Fruit fly (Drosophila melanogaster) Kc167 (cell line): ENCODE data around the gene QIL1.

Experiments
- Myc ChIP-seq: fragments of >200 bp; optimal IDR thresholded peaks from 2 replicates; lab custom pipeline; 2017; ENCODE audit warnings: missing external identifiers
- Sin3A ChIP-seq: fragments of >200 bp; optimal IDR thresholded peaks from 2 replicates; lab custom pipeline; 2018; ENCODE audit warnings: missing external identifiers
- h ChIP-seq: fragments of >200 bp; optimal IDR thresholded peaks from 3 replicates; lab custom pipeline; 2018; ENCODE audit warnings: missing external identifiers
- insv ChIP-seq: fragments of >200 bp; optimal IDR thresholded peaks from 3 replicates; lab custom pipeline; 2018; ENCODE audit warnings: missing external identifiers
- psq ChIP-seq: fragments of >200 bp; optimal IDR thresholded peaks from 2 replicates; lab custom pipeline; 2017; ENCODE audit warnings: missing external identifiers
- ttk ChIP-seq: sonication (Bioruptor generic); optimal IDR thresholded peaks from 2 replicates; lab custom pipeline; 2017; ENCODE audit warnings: missing external identifiers

QIL1 gene

DNA sequence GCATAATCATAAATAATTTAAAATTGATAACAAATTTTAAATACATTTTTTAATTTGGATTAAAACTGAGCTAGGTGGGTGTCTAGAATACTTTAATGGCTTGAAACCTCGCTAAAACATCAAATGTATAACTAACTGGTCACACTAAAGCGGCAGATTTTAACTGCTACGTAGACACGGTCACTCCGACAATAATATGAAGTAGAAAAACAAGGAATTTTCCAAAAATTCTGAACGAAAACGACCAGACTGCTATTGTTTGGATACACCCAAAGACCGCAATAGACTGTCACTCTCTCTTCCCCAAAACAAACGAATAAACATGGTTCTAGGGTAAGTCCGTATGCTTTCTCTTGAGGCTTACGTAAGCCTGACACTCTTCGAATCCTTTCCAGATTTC is at the start of gene QIL1:
Gene QIL1, plus strand, starts transcription at position 142 of the 400 bp plus-strand sequence.
- TF ChIP-seq h (lab: Kevin White, UChicago) (no peak), Sin3A (lab: Kevin White, UChicago) (no peak), Myc (no peak), ttk (lab: Kevin White, UChicago) (no peak), insv (lab: Kevin White, UChicago) (no peak), psq (lab: Kevin White, UChicago) (no peak)

DNA sequence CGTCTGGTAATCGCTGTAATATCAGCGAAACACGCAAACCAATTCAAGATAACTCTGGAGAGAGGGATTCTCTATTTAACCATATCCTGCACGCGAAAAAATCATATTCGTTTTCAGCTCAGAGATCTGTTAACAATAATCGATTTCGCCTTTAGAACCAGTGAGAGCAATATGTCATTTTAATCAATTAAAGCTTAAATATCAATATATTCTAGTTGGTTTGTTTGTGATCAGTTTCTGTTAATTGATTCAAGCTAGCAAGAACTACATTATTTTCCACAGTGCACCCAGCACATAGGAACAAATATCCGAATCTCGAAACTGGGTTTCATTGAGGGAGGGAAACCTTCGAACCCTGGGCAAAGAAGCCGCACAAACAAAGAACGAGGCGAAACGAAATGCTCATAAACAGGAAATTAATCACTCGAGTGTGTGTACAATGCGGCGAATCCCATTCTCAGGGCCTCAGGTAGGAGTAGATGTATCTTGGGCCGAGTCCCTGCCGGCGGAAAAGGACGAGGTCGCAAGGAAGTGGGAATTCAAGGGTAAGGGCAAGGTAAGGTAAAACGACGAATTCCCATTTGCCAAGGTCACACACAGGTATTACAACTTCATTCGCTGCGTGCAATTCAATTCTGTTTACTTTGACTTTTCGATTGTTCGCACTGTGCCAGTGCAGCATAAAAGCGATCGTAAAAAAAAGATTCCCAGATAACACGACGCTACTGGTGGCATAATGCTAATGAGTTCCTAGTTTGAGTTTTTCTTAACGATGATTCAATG is 49.6 kb upstream of the QIL1 start:
- no peak for TF ChIP-seq Sin3A (lab: Kevin White, UChicago)
- TF ChIP-seq psq (lab: Kevin White, UChicago), result no peak
- TF ChIP-seq h (lab: Kevin White, UChicago), result no peak
- no peak for TF ChIP-seq ttk (lab: Kevin White, UChicago)
- no peak for TF ChIP-seq Myc
- TF ChIP-seq insv (lab: Kevin White, UChicago), result no peak

DNA sequence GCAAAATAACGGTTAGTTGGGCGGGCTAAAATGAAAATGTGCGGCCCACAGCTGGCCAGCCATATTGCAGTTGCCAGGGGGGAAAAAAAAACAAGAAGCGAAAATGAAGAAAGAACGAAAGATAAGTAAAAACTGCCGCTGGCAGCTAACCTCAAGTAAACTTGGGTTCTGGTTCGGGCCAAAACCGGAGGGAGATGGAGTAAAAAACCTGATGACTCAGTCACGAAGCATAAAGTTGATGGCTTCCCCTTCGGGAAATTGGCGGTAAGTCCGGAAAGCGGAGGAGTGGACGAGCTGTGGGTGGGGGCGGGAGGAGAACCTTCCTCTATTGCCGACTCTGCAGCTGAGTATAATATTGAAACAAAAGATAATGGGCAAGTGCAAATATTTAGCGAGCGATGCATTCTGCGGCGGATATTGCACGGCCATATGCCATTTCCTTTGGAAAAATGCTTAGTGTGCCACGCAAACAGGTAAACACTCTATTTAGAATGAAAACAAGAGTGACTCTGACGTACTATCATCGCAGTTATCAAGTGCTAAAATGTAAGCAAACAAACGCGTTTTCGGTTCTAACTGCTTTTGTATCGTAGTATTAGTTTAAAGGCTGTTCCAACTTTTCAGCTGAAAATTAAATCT is 46.5 kb upstream of the QIL1 start:
- no peak for TF ChIP-seq Myc
- no peak for TF ChIP-seq insv (lab: Kevin White, UChicago)
- TF ChIP-seq ttk (lab: Kevin White, UChicago), result no peak
- TF ChIP-seq Sin3A (lab: Kevin White, UChicago), result no peak
- no peak for TF ChIP-seq psq (lab: Kevin White, UChicago)
- TF ChIP-seq h (lab: Kevin White, UChicago), result no peak

DNA sequence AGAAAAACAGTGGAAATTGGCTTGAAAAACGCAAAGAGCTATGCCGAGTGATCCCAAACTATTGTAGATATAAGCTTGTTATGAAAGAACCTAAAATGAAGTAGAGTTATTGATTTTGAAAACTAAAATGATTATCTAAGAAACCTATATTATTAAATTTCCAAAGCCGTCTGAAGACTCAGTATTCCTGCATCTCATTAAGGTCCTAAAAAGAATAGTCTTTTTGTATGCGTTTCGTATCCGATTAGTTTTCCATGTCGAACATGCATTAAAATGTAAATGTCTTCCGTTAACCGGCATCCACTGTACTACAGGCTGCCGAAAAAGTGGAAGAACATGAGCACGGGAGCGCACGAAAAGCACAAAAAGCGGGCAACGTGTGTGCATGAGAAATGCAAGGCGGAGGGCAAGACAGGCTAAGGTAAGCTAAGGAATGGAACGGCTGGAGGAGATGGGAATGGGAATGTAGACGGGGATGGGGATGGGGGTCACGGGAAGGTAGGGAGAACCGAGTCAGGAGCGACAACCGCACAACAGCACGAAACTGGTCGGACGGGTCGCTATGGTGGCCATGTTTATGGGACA is 45.0 kb upstream of the QIL1 start:
- TF ChIP-seq ttk (lab: Kevin White, UChicago) (no peak), psq (lab: Kevin White, UChicago) (no peak), Sin3A (lab: Kevin White, UChicago) (no peak), Myc (no peak), insv (lab: Kevin White, UChicago) (no peak), h (lab: Kevin White, UChicago) (no peak)

DNA sequence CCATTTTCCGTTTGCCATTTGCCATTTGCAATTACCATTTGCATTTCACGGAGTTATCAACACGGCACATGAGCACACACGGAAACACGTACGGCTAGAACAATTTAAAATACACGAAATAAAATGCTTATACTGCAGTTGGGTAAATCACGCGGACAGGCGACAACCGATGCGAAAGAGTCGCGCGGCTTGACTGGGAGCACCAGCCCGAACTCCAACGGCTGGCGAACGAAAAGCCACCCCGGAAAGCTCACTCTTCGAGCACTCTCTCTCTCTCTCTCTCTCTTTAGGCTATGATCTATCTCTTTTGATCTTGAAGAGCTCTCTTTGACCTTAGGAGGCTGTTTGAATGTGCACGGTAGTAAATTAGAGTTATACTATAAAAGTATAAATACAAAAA is 44.4 kb upstream of the QIL1 start, which contains the start of gene blot:
Gene blot, minus strand, starts transcription at position 196 of the 400 bp plus-strand sequence.
- TF ChIP-seq ttk (lab: Kevin White, UChicago) (no peak), Myc (no peak), h (lab: Kevin White, UChicago) (no peak), Sin3A (lab: Kevin White, UChicago) (no peak), psq (lab: Kevin White, UChicago) (no peak), insv (lab: Kevin White, UChicago) (no peak)

DNA sequence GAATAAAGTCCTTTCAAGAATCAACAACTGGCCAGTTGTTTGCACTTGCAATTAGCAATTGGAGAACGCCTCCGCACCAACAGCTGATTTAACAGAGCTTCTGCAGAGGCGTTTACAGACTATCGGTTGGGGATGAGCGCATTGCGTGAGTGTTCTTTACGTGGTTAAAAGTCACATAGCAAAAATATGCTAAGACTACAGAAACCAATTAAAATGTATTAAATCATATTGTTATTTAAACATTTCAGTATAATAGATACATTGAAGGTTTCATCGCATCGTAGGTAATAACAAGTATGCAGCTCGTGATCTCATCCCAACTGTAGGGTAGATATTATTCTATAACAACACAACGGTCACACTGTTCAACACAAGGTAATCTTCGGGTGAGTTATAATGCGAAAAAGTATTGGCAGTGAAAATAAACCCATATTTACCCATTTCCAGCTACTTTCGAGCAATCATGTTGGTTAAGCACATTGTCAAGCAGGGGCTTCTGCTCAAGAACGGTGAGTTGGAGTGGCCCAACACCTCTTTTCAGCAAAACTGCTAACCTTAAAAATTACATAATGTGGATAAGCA is 40.5 kb upstream of the QIL1 start, which contains the start of the genes Sec3 and COX7B:
Gene Sec3, minus strand, starts transcription at position 86 of the 582 bp plus-strand sequence.
Gene COX7B, plus strand, starts transcription at position 346 of the 582 bp plus-strand sequence.
- no peak for TF ChIP-seq Myc
- no peak for TF ChIP-seq psq (lab: Kevin White, UChicago)
- no peak for TF ChIP-seq insv (lab: Kevin White, UChicago)
- TF ChIP-seq ttk (lab: Kevin White, UChicago), result no peak
- TF ChIP-seq Sin3A (lab: Kevin White, UChicago), result no peak
- no peak for TF ChIP-seq h (lab: Kevin White, UChicago)

DNA sequence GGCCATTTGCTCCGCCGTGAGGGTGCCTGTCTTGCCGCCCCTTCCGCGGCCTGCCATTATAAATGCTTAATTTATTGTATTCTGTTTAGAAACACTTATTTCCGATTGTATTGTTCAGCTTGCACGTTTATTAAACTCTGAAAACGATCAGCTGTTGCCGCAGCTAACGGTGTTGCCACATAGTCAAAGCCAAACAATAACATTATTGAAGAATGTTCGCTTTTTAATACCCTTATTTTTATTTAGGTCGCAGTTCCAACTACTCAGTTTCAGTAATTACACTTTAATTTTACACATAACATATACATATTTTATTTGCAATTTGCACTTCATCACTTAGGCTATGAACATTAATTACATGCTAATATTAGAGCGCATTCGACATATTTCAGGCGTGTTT is 38.7 kb upstream of the QIL1 start, which contains the start of gene Polr3G:
Gene Polr3G, minus strand, starts transcription at position 118 of the 400 bp plus-strand sequence.
- TF ChIP-seq h (lab: Kevin White, UChicago) (no peak), Sin3A (lab: Kevin White, UChicago) (no peak), Myc (no peak), ttk (lab: Kevin White, UChicago) (no peak), insv (lab: Kevin White, UChicago) (no peak), psq (lab: Kevin White, UChicago) (no peak)

DNA sequence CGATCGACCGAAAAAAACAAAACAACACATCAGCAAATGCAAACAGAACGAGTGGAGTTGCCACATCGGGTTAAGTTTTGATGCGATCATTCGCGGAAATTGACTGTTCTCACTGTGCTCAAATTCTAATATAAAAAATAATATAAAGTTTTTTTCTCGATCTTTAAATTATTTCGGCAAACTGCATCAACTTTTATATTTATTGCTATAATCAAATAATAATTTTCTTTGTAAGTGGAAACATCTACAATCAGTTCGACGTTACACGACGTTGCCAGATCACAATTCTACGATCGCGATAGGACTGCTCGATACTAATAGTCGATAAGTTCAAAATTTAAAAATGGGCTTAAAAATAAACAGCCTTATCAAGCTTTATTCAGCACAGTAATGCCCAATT is 37.0 kb upstream of the QIL1 start, which contains the start of gene Gorab:
Gene Gorab, minus strand, starts transcription at position 58 of the 400 bp plus-strand sequence.
- TF ChIP-seq psq (lab: Kevin White, UChicago) (no peak), insv (lab: Kevin White, UChicago) (no peak), h (lab: Kevin White, UChicago) (no peak), ttk (lab: Kevin White, UChicago) (no peak), Myc (no peak), Sin3A (lab: Kevin White, UChicago) (no peak)

DNA sequence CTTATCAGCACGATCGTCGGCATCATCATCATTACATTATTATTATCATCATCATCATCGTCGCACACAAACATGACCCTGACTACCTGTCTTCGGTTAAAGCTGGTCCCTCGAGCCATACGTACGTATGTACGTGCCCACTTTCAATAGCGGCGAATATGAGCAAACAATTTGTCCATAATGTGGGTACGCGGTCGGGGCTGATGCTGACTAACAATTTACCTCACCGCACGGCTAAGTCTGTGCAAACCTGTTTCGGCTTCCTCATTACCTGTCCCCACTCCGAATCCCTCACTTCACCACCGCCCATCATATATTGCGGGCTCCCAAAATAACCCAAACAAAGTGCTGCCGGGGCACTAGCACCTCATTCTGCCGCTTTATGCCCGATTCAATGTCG is 35.4 kb upstream of the QIL1 start:
- TF ChIP-seq ttk (lab: Kevin White, UChicago) (no peak), Sin3A (lab: Kevin White, UChicago) (no peak), insv (lab: Kevin White, UChicago) (no peak), h (lab: Kevin White, UChicago) (no peak), Myc (no peak), psq (lab: Kevin White, UChicago) (no peak)

DNA sequence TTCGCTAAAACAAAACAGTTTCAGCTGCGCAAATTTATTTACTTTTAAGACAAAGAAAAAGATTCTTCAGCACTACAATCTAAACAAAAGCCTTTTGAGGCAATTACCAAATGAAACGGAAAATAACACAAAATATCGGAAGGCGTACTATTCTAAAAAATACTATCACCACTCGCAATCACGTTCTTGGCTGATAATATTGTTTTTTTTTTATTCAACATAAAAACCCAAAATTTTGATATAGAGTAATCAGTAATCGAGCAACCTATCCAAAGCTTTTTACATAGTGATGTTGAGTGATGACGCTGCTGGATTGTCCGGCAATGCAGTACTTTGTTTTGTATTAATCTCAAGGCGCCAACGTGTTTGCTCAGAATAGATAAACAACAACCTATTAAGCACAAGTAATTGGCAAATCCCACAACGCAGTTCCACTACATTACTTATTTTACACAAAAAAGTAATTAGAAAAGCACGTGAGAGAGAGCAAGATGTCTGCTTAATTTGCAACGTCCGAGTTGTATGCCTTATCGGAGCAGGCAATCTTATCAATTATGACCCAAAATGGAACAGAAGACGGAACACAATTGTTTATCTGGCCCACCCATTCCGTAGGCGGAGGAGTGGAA is 34.7 kb upstream of the QIL1 start:
- no peak for TF ChIP-seq insv (lab: Kevin White, UChicago)
- no peak for TF ChIP-seq Sin3A (lab: Kevin White, UChicago)
- no peak for TF ChIP-seq h (lab: Kevin White, UChicago)
- no peak for TF ChIP-seq ttk (lab: Kevin White, UChicago)
- TF ChIP-seq Myc, result no peak
- no peak for TF ChIP-seq psq (lab: Kevin White, UChicago)
